Fruit fly (Drosophila melanogaster): ENCODE measurements around the gene Phf5a.
A peak's percentile ranks its signal among the peaks of the same experiment; 100 is the strongest.

The Phf5a gene

dm6 chr2L:6494405-6494816 is 3.8 kb upstream of the Phf5a start, which contains the start of gene CG9547 (continued):
- TF ChIP-seq knrl (GFP tag; IDR thresholded peaks at IDR 0.05; ENCODE audit: partially characterized antibody) (no peak), h (optimal IDR thresholded peaks at IDR 0.05) (no peak), CG4360 (GFP tag; IDR thresholded peaks at IDR 0.05) (no peak), zf30C (GFP tag; optimal IDR thresholded peaks at IDR 0.05) (no peak), seq (GFP tag; IDR thresholded peaks at IDR 0.05) (no peak), CG2129 (GFP tag; IDR thresholded peaks at IDR 0.05; ENCODE audit: partially characterized antibody) (no peak), repo (GFP tag; optimal IDR thresholded peaks at IDR 0.05) (no peak), tll (GFP tag; optimal IDR thresholded peaks at IDR 0.05) (no peak), CG14860 (GFP tag; IDR thresholded peaks at IDR 0.05; ENCODE audit: partially characterized antibody) (no peak)

- TF ChIP-seq lilli (GFP tag; optimal IDR thresholded peaks at IDR 0.05) (peak; percentile 79), Deaf1 (tag; optimal IDR thresholded peaks at IDR 0.05) (peak; percentile 33), CG8478 (optimal IDR thresholded peaks at IDR 0.05) (no peak), CG31441 (GFP tag; IDR thresholded peaks at IDR 0.05) (peak; percentile 64), zen2 (GFP tag; IDR thresholded peaks at IDR 0.05; ENCODE audit: partially characterized antibody) (peak; percentile 59; the same call in 2 of the 3 replicates), chif (GFP tag; optimal IDR thresholded peaks at IDR 0.05) (peak; percentile 34 to 36), Gsc (GFP tag; IDR thresholded peaks at IDR 0.05) (no peak), pzg (GFP tag; optimal IDR thresholded peaks at IDR 0.05) (peak; percentile 62), trh (GFP tag; optimal IDR thresholded peaks at IDR 0.05) (no peak), NfI (GFP tag; optimal IDR thresholded peaks at IDR 0.05) (peak; percentile 62), ind (GFP tag; optimal IDR thresholded peaks at IDR 0.05) (peak; percentile 65), CG12071 (GFP tag; optimal IDR thresholded peaks at IDR 0.05) (no peak), Ravus (GFP tag; IDR thresholded peaks at IDR 0.05) (no peak), CTCF (GFP tag; optimal IDR thresholded peaks at IDR 0.05) (peak; percentile 1), CG10979 (tag; optimal IDR thresholded peaks at IDR 0.05) (peak; percentile 31), Oli (tag; optimal IDR thresholded peaks at IDR 0.05) (no peak), Nf-YA (GFP tag; IDR thresholded peaks at IDR 0.05) (no peak), trem (tag; optimal IDR thresholded peaks at IDR 0.05) (peak; percentile 85), lbe (GFP tag; optimal IDR thresholded peaks at IDR 0.05) (peak; percentile 62), CG3281 (GFP tag; optimal IDR thresholded peaks at IDR 0.05) (peak; percentile 94), zfh2 (GFP tag; optimal IDR thresholded peaks at IDR 0.05) (peak; percentile 59), NC2α (GFP tag; optimal IDR thresholded peaks at IDR 0.05) (no peak), slp2 (GFP tag; optimal IDR thresholded peaks at IDR 0.05) (no peak), unc-4 (GFP tag; IDR thresholded peaks at IDR 0.05; ENCODE audit: partially characterized antibody) (peak; percentile 75), Dek (tag; optimal IDR thresholded peaks at IDR 0.05) (peak; percentile 57), schlank (tag; optimal IDR thresholded peaks at IDR 0.05) (no peak), CG6683 (GFP tag; optimal IDR thresholded peaks at IDR 0.05) (peak; percentile 47), CG17328 (GFP tag; IDR thresholded peaks at IDR 0.05) (peak; percentile 26; the same call in 1 of the 2 replicates), CG3838 (GFP tag; optimal IDR thresholded peaks at IDR 0.05) (no peak), CG4820 (GFP tag; optimal IDR thresholded peaks at IDR 0.05) (peak; percentile 46), B-H1 (GFP tag; IDR thresholded peaks at IDR 0.05) (no peak), kay (GFP tag; optimal IDR thresholded peaks at IDR 0.05) (peak; percentile 54), CG1233 (GFP tag; optimal IDR thresholded peaks at IDR 0.05) (peak; percentile 33), CG12219 (GFP tag; optimal IDR thresholded peaks at IDR 0.05) (no peak), Dip3 (GFP tag; optimal IDR thresholded peaks at IDR 0.05) (peak; percentile 71), Nf-YC (tag; optimal IDR thresholded peaks at IDR 0.05) (peak; percentile 66), CG14710 (tag; optimal IDR thresholded peaks at IDR 0.05) (peak; percentile 89), CG30403 (GFP tag; optimal IDR thresholded peaks at IDR 0.05) (peak; percentile 77), caup (GFP tag; optimal IDR thresholded peaks at IDR 0.05; ENCODE audit: severe bottlenecking) (peak; percentile 60), Side (GFP tag; optimal IDR thresholded peaks at IDR 0.05) (peak; percentile 39), CG13775 (GFP tag; optimal IDR thresholded peaks at IDR 0.05) (peak; percentile 69)
Observed at dm6 chr2L:6488676-6489140, 1.9 kb downstream of the Phf5a start, which contains the start of the genes KFase and epsilonCOP. TSS of gene KFase (minus strand) at chr2L:6488756. TSS of gene epsilonCOP (plus strand) at chr2L:6489090.
